Worm (Caenorhabditis elegans): ENCODE measurements around the gene srj-27.

DNA sequence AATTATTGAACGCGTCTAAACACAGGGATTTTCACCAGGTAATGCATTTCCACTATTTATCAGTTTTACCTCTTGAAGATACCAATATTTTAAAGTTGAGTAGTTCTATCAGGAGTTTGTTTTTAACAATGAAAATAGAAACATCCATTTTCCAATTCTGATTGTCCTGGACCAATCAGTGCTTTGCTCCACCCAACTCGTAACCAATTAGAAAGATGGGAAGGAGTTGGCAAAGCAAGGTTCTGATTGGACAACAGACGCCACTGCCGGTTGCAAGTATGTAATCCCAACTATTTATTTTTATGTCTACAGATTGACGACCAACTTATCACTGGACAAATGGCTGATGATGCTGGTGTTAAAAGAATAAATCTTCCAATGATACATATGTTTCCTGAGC, 22.9 kb upstream of the srj-27 start:
- no peak for TF ChIP-seq efl-3 (GFP tag; optimal IDR thresholded peaks at IDR 0.05)
- TF ChIP-seq ama-1 (optimal IDR thresholded peaks at IDR 0.05), result no peak
- TF ChIP-seq C16A3.4 (tag; optimal IDR thresholded peaks at IDR 0.05), result no peak
- no peak for TF ChIP-seq elt-3 (tag; optimal IDR thresholded peaks at IDR 0.05)

All from whole organism, L1 larva.